Worm (Caenorhabditis elegans) whole organism, mixed stage, embryonic: ENCODE data around the gene Y50E8A.12.
"Not testable (repeated sequence)": the region's sequence is repeated elsewhere in the genome, so short reads cannot be mapped to it uniquely, and the experiment has no call there.

Experiments
- M03D4.4 ChIP-seq: sonication (generic microtip); optimal IDR thresholded peaks from 2 replicates; lab custom pipeline; 2017; ENCODE audit warnings: mild to moderate bottlenecking, missing genetic modification characterization, missing compliant biosample characterization
- bed-3 ChIP-seq: fragments of 200-800 bp; sonication (Bioruptor generic); optimal IDR thresholded peaks from 3 replicates; lab custom pipeline; 2018; ENCODE audit warnings: mild to moderate bottlenecking, missing genetic modification characterization, moderate library complexity, missing compliant biosample characterization
- blmp-1 ChIP-seq: fragments of 150-350 bp; optimal IDR thresholded peaks from 2 replicates; lab custom pipeline; 2014; ENCODE audit warnings: missing biosample characterization, missing genetic modification characterization
- ceh-39 ChIP-seq: fragments of 150-350 bp; optimal IDR thresholded peaks from 2 replicates; lab custom pipeline; 2014; ENCODE audit warnings: missing biosample characterization, missing genetic modification characterization
- ceh-83 ChIP-seq: fragments of 200-800 bp; sonication (Bioruptor generic); optimal IDR thresholded peaks from 2 replicates; lab custom pipeline; 2018; ENCODE audit warnings: mild to moderate bottlenecking, missing genetic modification characterization, missing compliant biosample characterization
- ces-1 ChIP-seq: fragments of 150-350 bp; optimal IDR thresholded peaks from 2 replicates; lab custom pipeline; 2014; ENCODE audit warnings: missing biosample characterization, missing genetic modification reagents, missing genetic modification characterization
- cnd-1 ChIP-seq: fragments of 200-800 bp; sonication (Bioruptor generic); optimal IDR thresholded peaks from 2 replicates; lab custom pipeline; 2018; ENCODE audit warnings: mild to moderate bottlenecking, missing genetic modification characterization, missing compliant biosample characterization
- drap-1 ChIP-seq: fragments of 200-800 bp; sonication (Bioruptor generic); optimal IDR thresholded peaks from 3 replicates; lab custom pipeline; 2018; ENCODE audit warnings: mild to moderate bottlenecking, missing genetic modification characterization, missing compliant biosample characterization
- elt-1 ChIP-seq: sonication (generic microtip); optimal IDR thresholded peaks from 2 replicates; lab custom pipeline; 2017; ENCODE audit warnings: missing genetic modification characterization, mild to moderate bottlenecking, missing compliant biosample characterization, antibody characterized with exemption, moderate library complexity, borderline replicate concordance; ENCODE audit not compliant: insufficient read depth
- elt-3 ChIP-seq: fragments of 150-350 bp; optimal IDR thresholded peaks from 2 replicates; lab custom pipeline; 2014; ENCODE audit warnings: missing biosample characterization, missing genetic modification characterization
- flh-1 ChIP-seq: fragments of 200-800 bp; sonication (Bioruptor generic); optimal IDR thresholded peaks from 2 replicates; lab custom pipeline; 2018; ENCODE audit warnings: mild to moderate bottlenecking, missing genetic modification characterization, moderate library complexity, missing compliant biosample characterization
- hlh-1 ChIP-seq: fragments of 150-350 bp; optimal IDR thresholded peaks from 2 replicates; lab custom pipeline; 2014; ENCODE audit warnings: missing biosample characterization, missing genetic modification reagents, missing genetic modification characterization
- lin-32 ChIP-seq: fragments of 200-800 bp; sonication (Bioruptor generic); optimal IDR thresholded peaks from 2 replicates; lab custom pipeline; 2018; ENCODE audit warnings: mild to moderate bottlenecking, missing genetic modification characterization, missing compliant biosample characterization
- lsy-2 ChIP-seq: fragments of 150-350 bp; optimal IDR thresholded peaks from 2 replicates; lab custom pipeline; 2014; ENCODE audit warnings: missing biosample characterization, missing genetic modification characterization
- mab-5 ChIP-seq: fragments of 150-350 bp; optimal IDR thresholded peaks from 2 replicates; lab custom pipeline; 2014; ENCODE audit warnings: missing biosample characterization, missing genetic modification characterization
- mep-1 ChIP-seq: fragments of 150-350 bp; optimal IDR thresholded peaks from 2 replicates; lab custom pipeline; 2017; ENCODE audit warnings: missing biosample characterization, missing genetic modification reagents, missing genetic modification characterization, inconsistent platforms
- mls-2 ChIP-seq: sonication (generic microtip); optimal IDR thresholded peaks from 2 replicates; lab custom pipeline; 2016; ENCODE audit warnings: mild to moderate bottlenecking, missing genetic modification characterization, moderate library complexity, missing compliant biosample characterization
- nhr-12 ChIP-seq: fragments of 150-350 bp; optimal IDR thresholded peaks from 2 replicates; lab custom pipeline; 2014; ENCODE audit warnings: missing biosample characterization, missing genetic modification characterization
- nhr-237 ChIP-seq: fragments of 150-350 bp; optimal IDR thresholded peaks from 2 replicates; lab custom pipeline; 2014; ENCODE audit warnings: missing biosample characterization, missing genetic modification characterization
- nhr-28 ChIP-seq: fragments of 150-350 bp; optimal IDR thresholded peaks from 2 replicates; lab custom pipeline; 2014; ENCODE audit warnings: missing biosample characterization, missing genetic modification characterization
- nhr-76 ChIP-seq: sonication (generic microtip); optimal IDR thresholded peaks from 2 replicates; lab custom pipeline; 2017; ENCODE audit warnings: missing biosample characterization, missing genetic modification characterization
- pha-4 ChIP-seq: fragments of 150-350 bp; optimal IDR thresholded peaks from 2 replicates; lab custom pipeline; 2018; ENCODE audit warnings: missing biosample characterization, missing genetic modification reagents, missing genetic modification characterization
- snpc-4 ChIP-seq: fragments of 150-350 bp; optimal IDR thresholded peaks from 2 replicates; lab custom pipeline; 2014; ENCODE audit warnings: missing biosample characterization, missing genetic modification characterization
- sptf-1 ChIP-seq: sonication (generic microtip); optimal IDR thresholded peaks from 2 replicates; lab custom pipeline; 2017; ENCODE audit warnings: mild to moderate bottlenecking, missing genetic modification characterization, moderate library complexity, missing compliant biosample characterization
- tbx-8 ChIP-seq: fragments of 200-800 bp; sonication (Bioruptor generic); optimal IDR thresholded peaks from 2 replicates; lab custom pipeline; 2018; ENCODE audit warnings: mild to moderate bottlenecking, missing genetic modification characterization, moderate library complexity, missing compliant biosample characterization
- unc-120 ChIP-seq: sonication (generic microtip); optimal IDR thresholded peaks from 2 replicates; lab custom pipeline; 2017; ENCODE audit warnings: missing genetic modification characterization, missing compliant biosample characterization; ENCODE audit not compliant: poor library complexity, severe bottlenecking
- unc-39 ChIP-seq: fragments of 150-350 bp; optimal IDR thresholded peaks from 2 replicates; lab custom pipeline; 2014; ENCODE audit warnings: missing biosample characterization, missing genetic modification characterization
- unc-62 ChIP-seq: fragments of 150-350 bp; optimal IDR thresholded peaks from 2 replicates; lab custom pipeline; 2014; ENCODE audit warnings: missing biosample characterization, missing genetic modification reagents, missing genetic modification characterization
- zip-8 ChIP-seq: fragments of 150-350 bp; optimal IDR thresholded peaks from 2 replicates; lab custom pipeline; 2014; ENCODE audit warnings: missing biosample characterization, missing genetic modification characterization
- ztf-11 ChIP-seq: fragments of 150-350 bp; optimal IDR thresholded peaks from 2 replicates; lab custom pipeline; 2014; ENCODE audit warnings: missing biosample characterization, missing genetic modification characterization

Gene Y50E8A.12

DNA sequence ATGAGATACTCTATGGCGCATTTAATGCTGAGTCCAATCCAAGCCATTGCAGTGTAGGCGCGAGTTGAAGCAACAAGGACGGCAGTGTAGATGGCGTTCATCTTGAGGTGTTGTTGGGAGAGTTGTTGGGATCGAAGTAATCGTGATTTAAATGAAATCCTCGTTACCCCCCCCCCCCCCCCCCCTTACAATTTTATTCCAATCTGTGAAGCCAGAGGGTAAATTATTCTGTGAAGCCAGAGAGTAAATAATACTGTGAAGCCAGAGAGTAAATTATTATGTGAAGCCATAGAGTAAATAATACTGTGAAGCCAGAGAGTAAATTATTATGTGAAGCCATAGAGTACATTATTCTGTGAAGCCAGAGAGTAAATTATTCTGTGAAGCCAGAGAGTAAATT, 33.7 kb downstream of the Y50E8A.12 start, which contains the start of gene nspa-10:
Gene nspa-10 (minus strand): TSS at position 101 of the 400 bp plus-strand sequence.
- not testable (repeated sequence) for TF ChIP-seq lin-32 (GFP tag; lab: Kevin White, UChicago); zip-8; flh-1

DNA sequence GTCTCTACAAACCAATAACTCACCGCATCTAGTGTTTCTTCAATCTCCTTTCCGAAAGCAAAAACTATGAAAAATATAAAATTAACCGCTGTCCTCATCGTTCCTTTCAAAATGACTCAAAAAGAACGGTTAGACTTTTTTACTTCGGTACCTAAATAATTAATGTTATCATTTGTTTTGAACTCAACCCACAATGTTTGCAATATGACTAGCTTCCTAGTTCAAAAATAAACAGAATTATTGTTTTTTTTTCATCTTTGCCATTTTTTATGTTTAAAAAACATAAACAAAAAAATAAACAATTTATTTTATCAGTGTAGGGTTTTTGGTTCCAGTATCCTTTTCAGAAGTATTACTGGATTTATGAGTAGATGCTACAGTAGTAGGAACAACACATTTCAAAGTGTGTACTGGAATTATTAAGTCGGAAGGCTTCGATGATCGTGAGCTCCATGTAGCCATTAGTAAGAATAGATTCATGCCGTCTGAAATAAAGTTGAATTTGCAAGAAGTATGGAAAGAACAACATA, 35.3 kb downstream of the Y50E8A.12 start, which contains the start of the genes lipl-8 and Y50E8A.22:
Gene lipl-8 (minus strand): TSS at position 101 of the 530 bp plus-strand sequence.
Gene Y50E8A.22 (minus strand): TSS at position 480 of the 530 bp plus-strand sequence.
- no peak for TF ChIP-seq nhr-237 (tag; lab: Kevin White, UChicago)
- TF ChIP-seq elt-1 (tag; lab: Kevin White, UChicago) = no peak
- TF ChIP-seq nhr-28 = no peak
- no peak for TF ChIP-seq flh-1
- no peak for TF ChIP-seq mab-5 (tag; lab: Kevin White, UChicago)
- TF ChIP-seq mep-1 (tag; lab: Kevin White, UChicago) = no peak
- no peak for TF ChIP-seq nhr-76 (tag; lab: Kevin White, UChicago)
- TF ChIP-seq unc-120 = no peak
- no peak for TF ChIP-seq sptf-1
- TF ChIP-seq unc-62 = no peak
- no peak for TF ChIP-seq elt-3
- no peak for TF ChIP-seq cnd-1
- TF ChIP-seq blmp-1 = no peak
- TF ChIP-seq tbx-8 = no peak
- no peak for TF ChIP-seq snpc-4 (tag; lab: Kevin White, UChicago)
- no peak for TF ChIP-seq bed-3 (GFP tag; lab: Kevin White, UChicago)
- no peak for TF ChIP-seq hlh-1 (tag; lab: Kevin White, UChicago)
- TF ChIP-seq M03D4.4 (tag; lab: Kevin White, UChicago) = no peak

DNA sequence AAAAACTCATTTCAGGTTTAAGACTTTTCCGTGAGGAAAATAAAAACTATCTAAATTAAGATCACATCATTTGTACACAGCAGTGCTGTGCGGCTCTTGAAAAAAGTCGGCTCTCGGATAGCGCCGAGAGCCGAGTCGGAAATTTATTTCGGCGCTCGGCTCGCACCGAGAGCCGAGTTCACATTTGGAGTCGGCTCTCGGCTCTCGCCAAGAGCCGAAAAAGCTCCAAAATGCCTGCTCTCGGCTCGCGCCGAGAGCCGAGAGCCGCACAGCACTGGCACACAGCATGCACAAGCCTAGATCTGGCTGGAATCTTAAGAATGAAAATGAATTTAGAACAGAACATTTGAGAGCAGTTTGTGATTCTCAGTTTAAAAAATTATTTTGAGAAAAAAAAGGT, 37.0 kb downstream of the Y50E8A.12 start:
- TF ChIP-seq drap-1 (GFP tag; lab: Kevin White, UChicago) (no peak), mls-2 (tag; lab: Kevin White, UChicago) (no peak), ces-1 (GFP tag; lab: Kevin White, UChicago) (no peak), cnd-1 (no peak), nhr-12 (no peak), pha-4 (tag; lab: Kevin White, UChicago) (no peak), snpc-4 (tag; lab: Kevin White, UChicago) (no peak), tbx-8 (no peak), zip-8 (no peak)

DNA sequence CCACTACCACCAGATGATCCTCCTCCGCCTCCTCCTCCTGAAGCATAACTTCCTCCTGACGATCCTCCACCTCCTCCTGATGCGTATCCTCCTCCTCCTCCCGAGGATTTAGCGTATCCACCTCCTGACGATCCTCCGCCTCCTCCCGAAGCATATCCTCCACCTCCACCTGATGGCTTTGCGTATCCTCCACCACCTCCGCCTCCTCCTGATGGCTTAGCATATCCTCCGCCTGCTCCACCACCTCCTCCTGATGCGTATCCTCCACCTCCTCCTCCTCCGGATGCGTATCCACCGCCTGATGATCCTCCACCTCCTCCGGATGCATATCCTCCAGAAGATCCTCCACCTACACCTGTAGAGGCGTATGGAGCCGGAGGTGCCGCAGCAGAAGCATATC, 39.2 kb downstream of the Y50E8A.12 start:
- no peak for TF ChIP-seq nhr-28
- TF ChIP-seq hlh-1 (tag; lab: Kevin White, UChicago) = no peak
- no peak for TF ChIP-seq drap-1 (GFP tag; lab: Kevin White, UChicago)
- TF ChIP-seq mls-2 (tag; lab: Kevin White, UChicago) = no peak
- no peak for TF ChIP-seq nhr-12
- no peak for TF ChIP-seq ceh-39 (tag; lab: Kevin White, UChicago)
- no peak for TF ChIP-seq nhr-237 (tag; lab: Kevin White, UChicago)
- TF ChIP-seq unc-39 (tag; lab: Kevin White, UChicago) = no peak
- TF ChIP-seq nhr-76 (tag; lab: Kevin White, UChicago) = no peak
- no peak for TF ChIP-seq M03D4.4 (tag; lab: Kevin White, UChicago)
- no peak for TF ChIP-seq bed-3 (GFP tag; lab: Kevin White, UChicago)
- no peak for TF ChIP-seq unc-120
- no peak for TF ChIP-seq elt-1 (tag; lab: Kevin White, UChicago)
- TF ChIP-seq, all 35 proteins: peak for 0

DNA sequence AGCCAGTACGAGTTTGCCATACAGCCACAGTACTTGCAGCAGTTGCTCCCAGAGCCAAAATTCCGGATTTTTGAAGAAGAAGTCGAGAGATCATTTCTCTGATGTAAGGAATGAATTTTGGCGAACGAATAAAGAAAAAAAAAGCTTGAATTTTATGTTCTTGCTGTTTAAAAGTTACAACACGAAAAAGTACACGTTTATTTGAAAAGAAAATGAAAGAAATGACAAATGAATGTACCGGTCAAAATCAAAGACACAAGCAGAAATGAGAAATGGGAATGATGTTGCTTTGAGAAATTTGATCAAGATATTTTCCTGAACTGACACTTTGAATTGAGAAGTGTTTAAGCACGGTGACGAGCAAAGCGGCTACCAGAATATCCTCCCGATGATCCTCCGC, 42.8 kb downstream of the Y50E8A.12 start, which contains the start of gene Y50E8A.6:
Gene Y50E8A.6 (minus strand): TSS at position 101 of the 400 bp plus-strand sequence.
- TF ChIP-seq mep-1 (tag; lab: Kevin White, UChicago) = no peak
- no peak for TF ChIP-seq mls-2 (tag; lab: Kevin White, UChicago)
- no peak for TF ChIP-seq sptf-1
- TF ChIP-seq zip-8 = no peak
- no peak for TF ChIP-seq lin-32 (GFP tag; lab: Kevin White, UChicago)
- no peak for TF ChIP-seq M03D4.4 (tag; lab: Kevin White, UChicago)
- TF ChIP-seq tbx-8 = no peak
- no peak for TF ChIP-seq pha-4 (tag; lab: Kevin White, UChicago)
- no peak for TF ChIP-seq hlh-1 (tag; lab: Kevin White, UChicago)
- no peak for TF ChIP-seq lsy-2
- TF ChIP-seq ceh-83 = no peak
- no peak for TF ChIP-seq ztf-11
- TF ChIP-seq ceh-39 (tag; lab: Kevin White, UChicago) = no peak
- no peak for TF ChIP-seq nhr-76 (tag; lab: Kevin White, UChicago)
- no peak for TF ChIP-seq elt-3
